Fruit fly (Drosophila melanogaster): ENCODE data around the gene CG31156.
A peak's percentile ranks its signal among the peaks of the same experiment; 100 is the strongest.

CG31156 gene

DNA sequence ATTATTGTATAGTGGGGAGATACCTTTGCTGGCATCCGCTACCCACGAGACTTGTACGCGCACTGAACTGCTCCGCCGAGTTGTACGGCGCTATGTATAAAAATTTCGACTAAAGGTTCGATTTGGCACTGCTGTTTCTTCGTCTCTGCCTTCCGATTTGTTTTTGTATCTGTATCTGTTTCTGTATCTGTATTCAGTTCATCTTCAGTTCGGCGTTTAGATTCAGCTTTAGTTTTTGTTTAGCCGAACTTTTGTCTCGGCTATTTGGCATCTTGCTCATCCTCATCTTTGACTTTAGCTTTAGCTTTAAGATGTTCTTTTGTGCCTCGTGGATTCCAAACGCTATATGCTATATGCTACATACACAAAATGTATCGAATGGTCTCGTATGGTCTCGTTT, 51.0 kb downstream of the CG31156 start, which contains the start of gene sit:
TSS of gene sit (minus strand) at position 71 of the 400 bp plus-strand sequence.
- TF ChIP-seq CG1529 (GFP tag; optimal IDR thresholded peaks at IDR 0.05) (no peak), Mad (GFP tag; optimal IDR thresholded peaks at IDR 0.05) (no peak), crp (GFP tag; optimal IDR thresholded peaks at IDR 0.05) (no peak), tap (tag; optimal IDR thresholded peaks at IDR 0.05) (no peak), chm (GFP tag; IDR thresholded peaks at IDR 0.05) (no peak), sug (tag; optimal IDR thresholded peaks at IDR 0.05) (no peak), D19B (GFP tag; optimal IDR thresholded peaks at IDR 0.05) (no peak), CG2678 (tag; optimal IDR thresholded peaks at IDR 0.05) (no peak), ham (GFP tag; IDR thresholded peaks at IDR 0.05) (no peak), trh (GFP tag; optimal IDR thresholded peaks at IDR 0.05) (no peak), CG15269 (tag; optimal IDR thresholded peaks at IDR 0.05) (peak; percentile 7), Ada2b (GFP tag; IDR thresholded peaks at IDR 0.05) (no peak), br (optimal IDR thresholded peaks at IDR 0.05) (no peak), CG2120 (GFP tag; optimal IDR thresholded peaks at IDR 0.05) (no peak), CG13894 (tag; optimal IDR thresholded peaks at IDR 0.05) (peak; percentile 98), Fer1 (GFP tag; optimal IDR thresholded peaks at IDR 0.05) (no peak), CG9437 (GFP tag; optimal IDR thresholded peaks at IDR 0.05) (no peak), chinmo (GFP tag; IDR thresholded peaks at IDR 0.05; ENCODE audit: partially characterized antibody) (0 out of 4 replicates have a peak, but pooled peaks have one; percentile 58), ro (GFP tag; IDR thresholded peaks at IDR 0.05) (no peak), CG31365 (tag; optimal IDR thresholded peaks at IDR 0.05) (no peak), z (GFP tag; IDR thresholded peaks at IDR 0.05) (no peak), CG3065 (GFP tag; optimal IDR thresholded peaks at IDR 0.05) (no peak), CG33557 (GFP tag; optimal IDR thresholded peaks at IDR 0.05) (no peak), tx (GFP tag; optimal IDR thresholded peaks at IDR 0.05) (no peak), caup (GFP tag; optimal IDR thresholded peaks at IDR 0.05; ENCODE audit: severe bottlenecking) (no peak), Deaf1 (tag; optimal IDR thresholded peaks at IDR 0.05) (peak; percentile 22), Taf1 (GFP tag; IDR thresholded peaks at IDR 0.05) (no peak), vnd (GFP tag; IDR thresholded peaks at IDR 0.05; ENCODE audit: partially characterized antibody) (no peak)

DNA sequence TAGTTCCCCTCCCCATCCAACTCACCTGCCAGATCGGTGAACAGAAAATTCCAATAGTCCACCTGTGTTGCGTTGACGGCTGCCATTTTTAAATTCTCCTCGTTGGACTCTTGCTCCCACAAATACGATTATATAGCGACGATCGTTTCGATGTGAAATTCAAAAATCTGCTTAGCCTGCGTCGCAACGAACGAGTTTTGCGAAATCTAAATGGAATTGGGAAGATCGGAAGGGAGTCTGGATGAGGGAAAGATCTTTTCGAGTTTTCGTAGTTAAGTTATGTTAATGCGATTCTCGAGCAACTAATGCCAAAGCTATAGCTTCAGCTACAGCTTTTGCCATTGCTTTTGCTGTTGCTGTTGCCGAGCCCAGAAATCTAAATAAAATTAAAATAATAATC, 53.2 kb downstream of the CG31156 start:
- TF ChIP-seq z (GFP tag; IDR thresholded peaks at IDR 0.05): no peak
- no peak for TF ChIP-seq ems (GFP tag; optimal IDR thresholded peaks at IDR 0.05)
- peak; percentile 98 for TF ChIP-seq CG13894 (tag; optimal IDR thresholded peaks at IDR 0.05)
- peak; percentile 59 for TF ChIP-seq CG12769 (tag; optimal IDR thresholded peaks at IDR 0.05)
- no peak for TF ChIP-seq CTCF (GFP tag; optimal IDR thresholded peaks at IDR 0.05)
- TF ChIP-seq Med (GFP tag): peak; percentile 0
